Worm (Caenorhabditis elegans) whole organism, L3 larva: ENCODE data around the gene T09A5.14.

Source experiments
- mdl-1 ChIP-seq: fragments of 150-350 bp; optimal IDR thresholded peaks from 2 replicates; lab custom pipeline; 2014; ENCODE audit warnings: missing biosample characterization, missing genetic modification characterization
- mml-1 ChIP-seq: fragments of 150-350 bp; sonication (generic microtip); optimal IDR thresholded peaks from 3 replicates; lab custom pipeline; 2014; ENCODE audit warnings: missing biosample characterization, missing genetic modification characterization
- nhr-237 ChIP-seq: fragments of 150-350 bp; optimal IDR thresholded peaks from 2 replicates; lab custom pipeline; 2014; ENCODE audit warnings: missing biosample characterization, missing genetic modification characterization

DNA sequence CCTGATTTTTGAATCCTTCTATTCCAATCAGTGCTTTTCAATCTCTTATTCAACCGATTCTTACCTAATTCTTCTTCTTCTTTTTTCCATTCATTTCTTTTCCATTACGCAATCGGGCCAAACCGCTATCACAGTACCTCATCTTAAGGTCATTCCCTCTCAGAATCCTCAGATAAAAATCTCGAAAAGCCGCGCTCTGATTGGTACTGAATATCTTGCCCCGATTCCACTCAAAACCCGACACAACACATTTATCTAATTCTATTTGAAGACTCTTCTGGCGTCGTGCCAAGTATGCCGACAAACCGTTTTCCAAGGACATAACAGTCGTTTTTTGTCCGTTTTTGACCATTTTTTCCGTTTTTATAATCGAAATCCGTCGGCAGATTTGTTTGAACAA lies 30.3 kb upstream of the T09A5.14 start:
- TF ChIP-seq mml-1 (tag; lab: Kevin White, UChicago) (no peak), nhr-237 (no peak), mdl-1 (tag; lab: Kevin White, UChicago) (no peak)
